Worm (Caenorhabditis elegans) whole organism, L4/young adult: ENCODE results near the gene F54E12.2.

Experiments
- W03F9.2 ChIP-seq: fragments of 150-350 bp; optimal IDR thresholded peaks from 2 replicates; lab custom pipeline; 2014; ENCODE audit warnings: missing biosample characterization, missing genetic modification characterization
- dao-5 ChIP-seq: sonication (generic microtip); optimal IDR thresholded peaks from 2 replicates; lab custom pipeline; 2016; ENCODE audit warnings: missing genotype, missing genetic modification characterization, moderate library complexity, missing compliant biosample characterization
- him-1 ChIP-seq: sonication (generic microtip); optimal IDR thresholded peaks from 2 replicates; lab custom pipeline; 2016; ENCODE audit warnings: missing genotype, missing genetic modification reagents, missing genetic modification characterization, missing compliant biosample characterization

The F54E12.2 gene

ce11 chrIV:11285239-11285638, 51.7 kb downstream of the F54E12.2 start:
- TF ChIP-seq him-1 (tag; lab: Kevin White, UChicago) (no peak), dao-5 (tag; lab: Kevin White, UChicago) (no peak), W03F9.2 (no peak)

DNA sequence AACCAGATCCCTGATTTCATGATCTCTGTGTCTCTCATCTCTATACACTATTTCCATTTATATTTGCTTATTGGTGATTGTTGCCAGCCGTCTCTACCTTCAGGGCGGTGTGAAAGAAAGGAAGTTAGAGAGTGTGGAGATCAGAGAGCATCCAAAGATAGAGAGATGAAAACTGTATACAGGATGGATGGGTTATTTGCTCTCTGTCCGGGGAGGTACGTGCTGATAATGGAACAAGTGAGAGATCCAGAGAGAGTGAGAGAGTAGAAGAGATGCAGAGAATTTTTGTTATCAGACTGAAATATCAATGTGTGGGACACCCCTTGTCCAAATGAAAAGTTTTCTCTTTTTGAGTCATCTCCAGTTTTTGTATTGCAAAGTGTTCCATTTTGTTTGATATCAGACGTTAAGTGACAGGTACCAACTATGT, 52.9 kb downstream of the F54E12.2 start:
- no peak for TF ChIP-seq him-1 (tag; lab: Kevin White, UChicago)
- TF ChIP-seq dao-5 (tag; lab: Kevin White, UChicago) = no peak
- TF ChIP-seq W03F9.2 = no peak
